Worm (Caenorhabditis elegans) whole organism, L1 larva: Measurements from ENCODE around the gene lys-2.

Source experiments
- Y116A8C.19 ChIP-seq: sonication (generic microtip); optimal IDR thresholded peaks from 2 replicates; lab custom pipeline; 2016; ENCODE audit warnings: missing compliant biosample characterization, missing genetic modification characterization, borderline replicate concordance
- alr-1 ChIP-seq: fragments of 200-800 bp; sonication (Bioruptor generic); optimal IDR thresholded peaks from 2 replicates; lab custom pipeline; 2018; ENCODE audit warnings: borderline replicate concordance, mild to moderate bottlenecking, missing genetic modification characterization, missing compliant biosample characterization
- ama-1 ChIP-seq: fragments of 150-350 bp; optimal IDR thresholded peaks from 2 replicates; lab custom pipeline; 2014
- blmp-1 ChIP-seq: fragments of 150-350 bp; optimal IDR thresholded peaks from 2 replicates; lab custom pipeline; 2014; ENCODE audit warnings: missing biosample characterization, missing genetic modification characterization
- ceh-8 ChIP-seq: fragments of 200-800 bp; sonication (Bioruptor generic); optimal IDR thresholded peaks from 2 replicates; lab custom pipeline; 2018; ENCODE audit warnings: mild to moderate bottlenecking, missing genetic modification characterization, moderate library complexity, missing compliant biosample characterization
- ceh-90 ChIP-seq: sonication (generic microtip); optimal IDR thresholded peaks from 2 replicates; lab custom pipeline; 2016; ENCODE audit warnings: missing genetic modification characterization, missing compliant biosample characterization
- ces-1 ChIP-seq: fragments of 150-350 bp; optimal IDR thresholded peaks from 2 replicates; lab custom pipeline; 2014; ENCODE audit warnings: missing biosample characterization, missing genetic modification reagents, missing genetic modification characterization
- dpl-1 ChIP-seq, 3 experiments: fragments of 150-350 bp in 2 of 3; sonication (generic microtip) in 1 of 3; optimal IDR thresholded peaks; 2 replicates each; lab custom pipeline; 2014 to 2017; ENCODE audit warnings: missing biosample characterization in 3 of 3, missing genetic modification characterization in 3 of 3, missing genetic modification reagents in 3 of 3
- dsc-1 ChIP-seq: sonication (generic microtip); optimal IDR thresholded peaks from 2 replicates; lab custom pipeline; 2016; ENCODE audit warnings: mild to moderate bottlenecking, missing genetic modification characterization, missing compliant biosample characterization
- efl-1 ChIP-seq, 4 experiments: fragments of 150-350 bp; optimal IDR thresholded peaks in 3 of 4; peaks in 1 of 4; 1 replicate in 1 of 4; 2 replicates in 3 of 4; lab custom pipeline; 2014; ENCODE audit warnings: missing biosample characterization in 2 of 4, missing genetic modification characterization in 2 of 4, missing genetic modification reagents in 2 of 4
- egl-13 ChIP-seq: sonication (generic microtip); optimal IDR thresholded peaks from 2 replicates; lab custom pipeline; 2016; ENCODE audit warnings: missing genotype, missing genetic modification reagents, missing genetic modification characterization, missing compliant biosample characterization
- egl-27 ChIP-seq, 2 experiments: fragments of 150-350 bp in 1 of 2; sonication (generic microtip); optimal IDR thresholded peaks; 3 replicates each; lab custom pipeline; 2017 to 2018; ENCODE audit warnings: missing biosample characterization in 2 of 2, missing genetic modification characterization in 2 of 2, missing genetic modification reagents in 2 of 2
- elt-2 ChIP-seq: sonication (generic microtip); optimal IDR thresholded peaks from 2 replicates; lab custom pipeline; 2016; ENCODE audit warnings: missing genetic modification characterization, mild to moderate bottlenecking, inconsistent platforms, missing compliant biosample characterization, missing genetic modification reagents
- ets-5 ChIP-seq: fragments of 200-800 bp; sonication (Bioruptor generic); IDR thresholded peaks from 2 replicates; pipeline ENCODE4 v1.3.6; 2022; ENCODE audit warnings: missing genetic modification characterization, missing compliant biosample characterization
- fkh-10 ChIP-seq: sonication (generic microtip); optimal IDR thresholded peaks from 2 replicates; lab custom pipeline; 2017; ENCODE audit warnings: missing biosample characterization, missing genetic modification reagents, missing genetic modification characterization
- fkh-8 ChIP-seq: sonication (generic microtip); optimal IDR thresholded peaks from 2 replicates; lab custom pipeline; 2016; ENCODE audit warnings: mild to moderate bottlenecking, missing genetic modification characterization, missing compliant biosample characterization
- fos-1 ChIP-seq: fragments of 150-350 bp; optimal IDR thresholded peaks from 2 replicates; lab custom pipeline; 2014; ENCODE audit warnings: missing biosample characterization, missing genetic modification characterization
- hlh-17 ChIP-seq: fragments of 200-800 bp; sonication (Bioruptor generic); optimal IDR thresholded peaks from 2 replicates; lab custom pipeline; 2018; ENCODE audit warnings: missing genetic modification characterization, mild to moderate bottlenecking, missing compliant biosample characterization, moderate library complexity, borderline replicate concordance
- hlh-4 ChIP-seq: sonication (generic microtip); optimal IDR thresholded peaks from 2 replicates; lab custom pipeline; 2016; ENCODE audit warnings: mild to moderate bottlenecking, missing genetic modification characterization, missing compliant biosample characterization
- lin-14 ChIP-seq: fragments of 200-800 bp; sonication (Bioruptor generic); optimal IDR thresholded peaks from 2 replicates; lab custom pipeline; 2018; ENCODE audit warnings: mild to moderate bottlenecking, missing genetic modification characterization, moderate library complexity, missing compliant biosample characterization
- lin-15B ChIP-seq: fragments of 150-350 bp; sonication (generic microtip); optimal IDR thresholded peaks from 3 replicates; lab custom pipeline; 2014; ENCODE audit warnings: missing biosample characterization, missing genetic modification characterization
- lir-3 ChIP-seq: sonication (generic microtip); optimal IDR thresholded peaks from 2 replicates; lab custom pipeline; 2016; ENCODE audit warnings: mild to moderate bottlenecking, missing genetic modification characterization, moderate library complexity, missing compliant biosample characterization; ENCODE audit not compliant: poor library complexity
- lsy-2 ChIP-seq, 2 experiments: fragments of 150-350 bp; optimal IDR thresholded peaks; 2 replicates each; lab custom pipeline; 2014; ENCODE audit warnings: missing biosample characterization in 2 of 2, missing genetic modification characterization in 2 of 2
- mab-9 ChIP-seq: fragments of 200-800 bp; sonication (Bioruptor generic); IDR thresholded peaks from 2 replicates; pipeline ENCODE4 v1.3.6; 2022; ENCODE audit warnings: missing genetic modification reagents, missing genetic modification characterization, missing compliant biosample characterization
- mef-2 ChIP-seq: fragments of 150-350 bp; optimal IDR thresholded peaks from 2 replicates; lab custom pipeline; 2014; ENCODE audit warnings: missing biosample characterization, missing genetic modification characterization
- mep-1 ChIP-seq: fragments of 150-350 bp; optimal IDR thresholded peaks from 2 replicates; lab custom pipeline; 2014; ENCODE audit warnings: missing biosample characterization, missing genetic modification characterization
- nhr-12 ChIP-seq: sonication (generic microtip); optimal IDR thresholded peaks from 2 replicates; lab custom pipeline; 2017; ENCODE audit warnings: missing biosample characterization, missing genetic modification characterization
- nhr-237 ChIP-seq: fragments of 150-350 bp; optimal IDR thresholded peaks from 2 replicates; lab custom pipeline; 2014; ENCODE audit warnings: missing biosample characterization, missing genetic modification characterization
- nhr-71 ChIP-seq: sonication (generic microtip); optimal IDR thresholded peaks from 2 replicates; lab custom pipeline; 2016; ENCODE audit warnings: mild to moderate bottlenecking, missing genetic modification characterization, moderate library complexity, missing compliant biosample characterization
- nhr-76 ChIP-seq: sonication (generic microtip); optimal IDR thresholded peaks from 2 replicates; lab custom pipeline; 2017; ENCODE audit warnings: missing biosample characterization, missing genetic modification characterization
- nhr-77 ChIP-seq: fragments of 150-350 bp; optimal IDR thresholded peaks from 2 replicates; lab custom pipeline; 2014; ENCODE audit warnings: missing biosample characterization, missing genetic modification characterization
- pax-3 ChIP-seq: fragments of 200-800 bp; sonication (Bioruptor generic); optimal IDR thresholded peaks from 2 replicates; lab custom pipeline; 2018; ENCODE audit warnings: mild to moderate bottlenecking, missing genetic modification characterization, moderate library complexity, missing compliant biosample characterization
- pqm-1 ChIP-seq: sonication (generic microtip); optimal IDR thresholded peaks from 3 replicates; lab custom pipeline; 2017; ENCODE audit warnings: missing biosample characterization, missing genetic modification characterization
- skn-1 ChIP-seq: fragments of 150-350 bp; optimal IDR thresholded peaks from 2 replicates; lab custom pipeline; 2014; ENCODE audit warnings: missing biosample characterization, missing genetic modification characterization
- sptf-1 ChIP-seq: fragments of 150-350 bp; optimal IDR thresholded peaks from 2 replicates; lab custom pipeline; 2014; ENCODE audit warnings: missing biosample characterization, missing genetic modification characterization
- tlp-1 ChIP-seq: fragments of 150-350 bp; optimal IDR thresholded peaks from 2 replicates; lab custom pipeline; 2014; ENCODE audit warnings: missing biosample characterization, missing genetic modification characterization
- unc-30 ChIP-seq: sonication (generic microtip); optimal IDR thresholded peaks from 2 replicates; lab custom pipeline; 2017; ENCODE audit warnings: missing biosample characterization, missing genetic modification characterization
- unc-86 ChIP-seq: sonication (generic microtip); optimal IDR thresholded peaks from 2 replicates; lab custom pipeline; 2016; ENCODE audit warnings: missing genetic modification characterization, missing compliant biosample characterization
- xbp-1 ChIP-seq: sonication (generic microtip); optimal IDR thresholded peaks from 2 replicates; lab custom pipeline; 2016; ENCODE audit warnings: missing genetic modification characterization, missing compliant biosample characterization
- zag-1 ChIP-seq: fragments of 150-350 bp; optimal IDR thresholded peaks from 2 replicates; lab custom pipeline; 2014; ENCODE audit warnings: missing biosample characterization, missing genetic modification characterization
- ztf-11 ChIP-seq, 2 experiments: sonication (generic microtip); optimal IDR thresholded peaks; 2 replicates each; lab custom pipeline; 2016 to 2017; ENCODE audit warnings: missing genetic modification characterization in 2 of 2, missing biosample characterization in 1 of 2, missing compliant biosample characterization in 1 of 2

Gene lys-2

ce11 chrV:10283444-10283843 lies 2.2 kb upstream of the lys-2 start, which contains the start of gene lys-3:
Gene lys-3 (minus strand): TSS chrV:10283544.
- TF ChIP-seq nhr-71 (tag; lab: Kevin White, UChicago) (no peak), blmp-1 (tag; lab: Kevin White, UChicago) (no peak), fkh-10 (GFP tag; lab: Kevin White, UChicago) (no peak), nhr-77 (tag; lab: Kevin White, UChicago) (no peak), pqm-1 (tag; lab: Kevin White, UChicago) (no peak), nhr-76 (tag; lab: Kevin White, UChicago) (no peak), alr-1 (no peak), ceh-8 (GFP tag; lab: Kevin White, UChicago) (no peak), sptf-1 (no peak), Y116A8C.19 (tag; lab: Kevin White, UChicago) (no peak), nhr-237 (no peak)

- peak; percentile 63 for TF ChIP-seq tlp-1
- TF ChIP-seq elt-2 (tag; lab: Kevin White, UChicago): peak; percentile 86
- TF ChIP-seq lir-3 (tag; lab: Kevin White, UChicago): no peak
- no peak for TF ChIP-seq ztf-11 (tag; optimal IDR thresholded peaks at IDR 0.05; lab: Kevin White, UChicago)
- TF ChIP-seq, all 84 proteins: peak for 2
Measured at ce11 chrV:10280112-10280511, 1.2 kb downstream of the lys-2 start.

- TF ChIP-seq egl-13 (no peak), efl-1 (optimal IDR thresholded peaks at IDR 0.05; lab: Kevin White, UChicago) (no peak), efl-1 (GFP tag; optimal IDR thresholded peaks at IDR 0.05 in 1 of 2; lab: Kevin White, UChicago) (peak in 1 of 2 experiments; percentile 22), lin-15B (tag; lab: Kevin White, UChicago) (no peak), tlp-1 (peak; percentile 21), elt-2 (tag; lab: Kevin White, UChicago) (peak; percentile 54)
- TF ChIP-seq, all 84 proteins: peak for 3
Measured at ce11 chrV:10277579-10277978, 3.7 kb downstream of the lys-2 start, which contains the start of gene lys-1. Gene lys-1 (plus strand): TSS chrV:10277904.

ce11 chrV:10276038-10276437 lies 5.2 kb downstream of the lys-2 start:
- TF ChIP-seq dpl-1 (GFP tag; optimal IDR thresholded peaks at IDR 0.05; lab: Kevin White, UChicago) (no peak), dsc-1 (tag; lab: Kevin White, UChicago) (peak; percentile 29), hlh-4 (tag; lab: Kevin White, UChicago) (peak; percentile 99), fos-1 (tag; lab: Kevin White, UChicago) (no peak), ama-1 (lab: Kevin White, UChicago) (no peak), fkh-8 (tag; lab: Kevin White, UChicago) (peak; percentile 39), nhr-71 (tag; lab: Kevin White, UChicago) (peak; percentile 43)

- TF ChIP-seq fkh-10 (GFP tag; lab: Kevin White, UChicago): peak; percentile 4
- peak; percentile 55 for TF ChIP-seq lin-14 (GFP tag; lab: Kevin White, UChicago)
- no peak for TF ChIP-seq tlp-1
- no peak for TF ChIP-seq nhr-12
- TF ChIP-seq, all 84 proteins: peak for 2
Measured at ce11 chrV:10275619-10276018, 5.7 kb downstream of the lys-2 start, which contains the start of gene Y22F5A.11. Gene Y22F5A.11 (minus strand): TSS chrV:10275646.

- TF ChIP-seq egl-27 (tag; optimal IDR thresholded peaks at IDR 0.05; lab: Kevin White, UChicago): no peak
- peak; percentile 44 for TF ChIP-seq skn-1 (tag; lab: Kevin White, UChicago)
- no peak for TF ChIP-seq lin-15B (tag; lab: Kevin White, UChicago)
- peak; percentile 15 for TF ChIP-seq mep-1 (tag; lab: Kevin White, UChicago)
- no peak for TF ChIP-seq mef-2 (tag; lab: Kevin White, UChicago)
- TF ChIP-seq nhr-77 (tag; lab: Kevin White, UChicago): no peak
- no peak for TF ChIP-seq ces-1
- TF ChIP-seq egl-13: peak; percentile 45
- peak; percentile 79 for TF ChIP-seq fkh-8 (tag; lab: Kevin White, UChicago)
- TF ChIP-seq xbp-1 (tag; lab: Kevin White, UChicago): peak; percentile 8
- TF ChIP-seq unc-30: no peak
- peak; percentile 21 for TF ChIP-seq pax-3 (tag; lab: Kevin White, UChicago)
- peak; percentile 46 for TF ChIP-seq unc-86
- no peak for TF ChIP-seq ceh-90
- no peak for TF ChIP-seq hlh-17
- peak; percentile 53 for TF ChIP-seq zag-1 (tag; lab: Kevin White, UChicago)
- TF ChIP-seq lsy-2 (tag; optimal IDR thresholded peaks at IDR 0.05; lab: Kevin White, UChicago): peak; percentile 6 to 57
- TF ChIP-seq mab-9: 0 out of 2 replicates have a peak, but pooled peaks have one; percentile 44
- TF ChIP-seq ets-5: no peak
- TF ChIP-seq lin-14 (GFP tag; lab: Kevin White, UChicago): peak; percentile 86
- TF ChIP-seq pqm-1 (tag; lab: Kevin White, UChicago): no peak
Measured at ce11 chrV:10273837-10274236, 7.4 kb downstream of the lys-2 start.
